Worm (Caenorhabditis elegans) whole organism, L4 larva: ENCODE measurements around the gene lsm-1.

Source experiments
- F10B5.3 ChIP-seq: sonication (generic microtip); optimal IDR thresholded peaks from 2 replicates; lab custom pipeline; 2016; ENCODE audit warnings: mild to moderate bottlenecking, missing genetic modification characterization, missing compliant biosample characterization
- Y5F2A.4 ChIP-seq: fragments of 200-800 bp; sonication (Bioruptor generic); optimal IDR thresholded peaks from 2 replicates; lab custom pipeline; 2018; ENCODE audit warnings: mild to moderate bottlenecking, missing genetic modification characterization, missing compliant biosample characterization
- aha-1 ChIP-seq: fragments of 150-350 bp; peaks from one replicate; lab custom pipeline; 2014; ENCODE audit warnings: missing biosample characterization, missing genetic modification characterization
- ama-1 ChIP-seq: fragments of 150-350 bp; optimal IDR thresholded peaks from 2 replicates; lab custom pipeline; 2014; ENCODE audit warnings: inconsistent platforms, mixed read lengths
- arid-1 ChIP-seq: fragments of 200-800 bp; sonication (Bioruptor generic); conservative IDR thresholded peaks from 2 replicates; pipeline ENCODE4 v1.3.6; 2022; ENCODE audit warnings: missing genetic modification reagents, missing genetic modification characterization, missing compliant biosample characterization
- ceh-32 ChIP-seq: sonication (generic microtip); optimal IDR thresholded peaks from 2 replicates; lab custom pipeline; 2016; ENCODE audit warnings: mild to moderate bottlenecking, missing genetic modification characterization, missing compliant biosample characterization; ENCODE audit not compliant: poor library complexity
- ceh-44 ChIP-seq: fragments of 200-800 bp; sonication (Bioruptor generic); IDR thresholded peaks from 2 replicates; pipeline ENCODE4 v1.3.6; 2022; ENCODE audit warnings: missing genetic modification reagents, missing genetic modification characterization, missing compliant biosample characterization
- ces-1 ChIP-seq: fragments of 150-350 bp; sonication (generic microtip); optimal IDR thresholded peaks from 4 replicates; lab custom pipeline; 2014; ENCODE audit warnings: missing biosample characterization, missing genetic modification reagents, missing genetic modification characterization
- daf-16 ChIP-seq, 3 experiments: sonication (generic microtip); optimal IDR thresholded peaks; 2 replicates each; lab custom pipeline; 2016 to 2017; ENCODE audit warnings: missing genetic modification characterization in 3 of 3, missing genetic modification reagents in 3 of 3, mild to moderate bottlenecking in 2 of 3, missing compliant biosample characterization in 2 of 3, missing biosample characterization in 1 of 3, moderate library complexity in 1 of 3
- dmd-6 ChIP-seq: fragments of 200-800 bp; sonication (Bioruptor generic); IDR thresholded peaks from 2 replicates; pipeline ENCODE4 v1.3.6; 2022; ENCODE audit warnings: missing genetic modification reagents, missing genetic modification characterization, missing compliant biosample characterization
- dpl-1 ChIP-seq: fragments of 150-350 bp; optimal IDR thresholded peaks from 2 replicates; lab custom pipeline; 2014; ENCODE audit warnings: missing biosample characterization, missing genetic modification reagents, missing genetic modification characterization
- dve-1 ChIP-seq: sonication (generic microtip); optimal IDR thresholded peaks from 2 replicates; lab custom pipeline; 2017; ENCODE audit warnings: antibody characterized with exemption, mild to moderate bottlenecking, missing genetic modification characterization, missing compliant biosample characterization; ENCODE audit not compliant: insufficient read depth
- fkh-10 ChIP-seq: fragments of 150-350 bp; optimal IDR thresholded peaks from 2 replicates; lab custom pipeline; 2014; ENCODE audit warnings: missing biosample characterization, missing genetic modification reagents, missing genetic modification characterization
- gei-8 ChIP-seq: fragments of 200-800 bp; sonication (Bioruptor generic); optimal IDR thresholded peaks from 2 replicates; lab custom pipeline; 2018; ENCODE audit warnings: mild to moderate bottlenecking, missing genetic modification characterization, missing compliant biosample characterization
- hif-1 ChIP-seq, 2 experiments: sonication (generic microtip); optimal IDR thresholded peaks; 2 replicates each; lab custom pipeline; 2016 to 2017; ENCODE audit warnings: missing compliant biosample characterization in 2 of 2, missing genetic modification characterization in 2 of 2, missing genetic modification reagents in 2 of 2, missing genotype in 2 of 2, mild to moderate bottlenecking in 1 of 2
- hlh-11 ChIP-seq: fragments of 200-800 bp; sonication (Bioruptor generic); optimal IDR thresholded peaks from 2 replicates; lab custom pipeline; 2018; ENCODE audit warnings: mild to moderate bottlenecking, missing genetic modification characterization, missing compliant biosample characterization
- hlh-30 ChIP-seq: sonication (generic microtip); optimal IDR thresholded peaks from 2 replicates; lab custom pipeline; 2017; ENCODE audit warnings: antibody characterized with exemption, mild to moderate bottlenecking, missing genetic modification characterization, missing compliant biosample characterization; ENCODE audit not compliant: insufficient read depth
- hmg-1.1 ChIP-seq: fragments of 200-800 bp; sonication (Bioruptor generic); IDR thresholded peaks from 2 replicates; pipeline ENCODE4 v1.3.6; 2022; ENCODE audit warnings: missing genetic modification reagents, missing genetic modification characterization, missing compliant biosample characterization
- lim-7 ChIP-seq: fragments of 200-800 bp; sonication (Bioruptor generic); IDR thresholded peaks from 2 replicates; pipeline ENCODE4 v1.3.6; 2022; ENCODE audit warnings: missing genetic modification characterization, missing compliant biosample characterization
- lin-13 ChIP-seq: fragments of 150-350 bp; optimal IDR thresholded peaks from 2 replicates; lab custom pipeline; 2014; ENCODE audit warnings: missing biosample characterization, missing genetic modification reagents, missing genetic modification characterization
- lin-38 ChIP-seq: fragments of 200-800 bp; sonication (Bioruptor generic); IDR thresholded peaks from 2 replicates; pipeline ENCODE4 v1.3.6; 2022; ENCODE audit warnings: missing genetic modification reagents, missing genetic modification characterization, missing compliant biosample characterization
- lsy-2 ChIP-seq, 2 experiments: fragments of 150-350 bp in 1 of 2; sonication (generic microtip) in 1 of 2; optimal IDR thresholded peaks; 2 replicates each; lab custom pipeline; 2014 to 2017; ENCODE audit warnings: missing biosample characterization in 2 of 2, missing genetic modification characterization in 2 of 2
- mdt-29 ChIP-seq: fragments of 200-800 bp; sonication (Bioruptor generic); IDR thresholded peaks from 2 replicates; pipeline ENCODE4 v1.3.6; 2022; ENCODE audit warnings: missing genetic modification reagents, missing genetic modification characterization, missing compliant biosample characterization
- mep-1 ChIP-seq: fragments of 150-350 bp; sonication (generic microtip); optimal IDR thresholded peaks from 3 replicates; lab custom pipeline; 2014; ENCODE audit warnings: missing biosample characterization, missing genetic modification characterization
- mes-2 ChIP-seq: sonication (generic microtip); optimal IDR thresholded peaks from 2 replicates; lab custom pipeline; 2016; ENCODE audit warnings: missing genotype, mild to moderate bottlenecking, missing genetic modification characterization, missing compliant biosample characterization; ENCODE audit not compliant: poor library complexity, severe bottlenecking
- nhr-11 ChIP-seq: fragments of 150-350 bp; optimal IDR thresholded peaks from 2 replicates; lab custom pipeline; 2014; ENCODE audit warnings: missing biosample characterization, missing genetic modification characterization
- nhr-237 ChIP-seq: sonication (generic microtip); optimal IDR thresholded peaks from 2 replicates; lab custom pipeline; 2017; ENCODE audit warnings: missing biosample characterization, missing genetic modification characterization
- nhr-28 ChIP-seq: fragments of 150-350 bp; optimal IDR thresholded peaks from 2 replicates; lab custom pipeline; 2014; ENCODE audit warnings: missing biosample characterization, missing genetic modification characterization
- nhr-6 ChIP-seq: fragments of 150-350 bp; optimal IDR thresholded peaks from 2 replicates; lab custom pipeline; 2014; ENCODE audit warnings: missing biosample characterization, missing genetic modification characterization
- nhr-77 ChIP-seq: fragments of 150-350 bp; optimal IDR thresholded peaks from 2 replicates; lab custom pipeline; 2014; ENCODE audit warnings: missing biosample characterization, missing genetic modification characterization
- pqm-1 ChIP-seq: sonication (generic microtip); optimal IDR thresholded peaks from 2 replicates; lab custom pipeline; 2017; ENCODE audit warnings: missing biosample characterization, missing genetic modification characterization
- rbr-2 ChIP-seq: sonication (generic microtip); optimal IDR thresholded peaks from 2 replicates; lab custom pipeline; 2016; ENCODE audit warnings: missing genotype, missing genetic modification characterization, missing compliant biosample characterization
- saeg-2 ChIP-seq: fragments of 200-800 bp; sonication (Bioruptor generic); IDR thresholded peaks from 2 replicates; pipeline ENCODE4 v1.3.6; 2022; ENCODE audit warnings: missing genetic modification reagents, missing genetic modification characterization, missing compliant biosample characterization
- sdz-12 ChIP-seq: fragments of 200-800 bp; sonication (Bioruptor generic); optimal IDR thresholded peaks from 2 replicates; lab custom pipeline; 2018; ENCODE audit warnings: mild to moderate bottlenecking, missing genetic modification characterization, missing compliant biosample characterization
- snpc-4 ChIP-seq: fragments of 150-350 bp; optimal IDR thresholded peaks from 2 replicates; lab custom pipeline; 2014; ENCODE audit warnings: missing biosample characterization, missing genetic modification characterization
- unc-130 ChIP-seq: sonication (generic microtip); optimal IDR thresholded peaks from 2 replicates; lab custom pipeline; 2016; ENCODE audit warnings: missing genetic modification reagents, missing genetic modification characterization, missing compliant biosample characterization

Gene lsm-1

DNA sequence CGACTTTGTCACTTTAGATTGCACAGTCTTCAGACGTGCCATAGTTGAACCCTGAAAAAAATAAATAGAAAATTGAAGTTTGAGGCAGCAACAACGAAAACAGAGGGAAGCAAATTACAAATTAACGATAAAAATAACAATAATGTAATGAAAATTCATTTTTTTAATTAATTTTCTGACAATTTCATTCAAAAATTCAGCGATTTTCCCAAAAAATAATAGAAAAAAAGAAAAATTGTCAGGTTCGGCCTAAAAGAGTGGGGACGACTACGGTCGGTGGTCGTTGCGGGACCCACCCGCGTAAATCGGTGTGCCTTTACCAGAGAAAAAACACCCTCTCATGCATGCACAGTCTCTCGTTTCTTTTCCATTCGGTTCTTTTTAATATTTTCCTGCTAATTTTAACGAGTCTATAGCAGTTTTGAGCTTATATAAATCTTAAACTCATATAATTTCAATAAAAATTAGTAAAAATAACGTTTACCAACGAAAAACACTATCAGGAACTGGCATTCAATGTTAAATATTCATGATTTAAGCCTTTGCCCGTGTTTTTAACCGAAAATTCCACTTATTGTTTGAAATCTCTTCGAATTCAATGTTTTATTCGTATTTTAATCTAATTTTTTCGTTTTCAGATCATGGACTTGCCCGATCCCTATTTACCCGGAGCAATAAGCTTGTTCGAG is at the start of gene lsm-1, which contains the start of gene rps-9:
Gene lsm-1 (plus strand): TSS at position 639 of the 689 bp plus-strand sequence.
Gene rps-9 (minus strand): TSS at position 51 of the 689 bp plus-strand sequence.
- TF ChIP-seq daf-16 (GFP tag; optimal IDR thresholded peaks at IDR 0.05; lab: Kevin White, UChicago) (no peak), daf-16 (tag; optimal IDR thresholded peaks at IDR 0.05; lab: Kevin White, UChicago) (peak; percentile 32), hif-1 (tag; optimal IDR thresholded peaks at IDR 0.05; lab: Kevin White, UChicago) (peak in 1 of 2 experiments; percentile 64), lin-38 (GFP tag; lab: Robert Waterston, UW) (peak; percentile 70), unc-130 (GFP tag; lab: Kevin White, UChicago) (peak; percentile 45), gei-8 (no peak), arid-1 (GFP tag; lab: Robert Waterston, UW) (0 out of 2 replicates have a peak, but pooled peaks have one; percentile 38), ama-1 (lab: Kevin White, UChicago) (peak; percentile 32), nhr-6 (tag; lab: Kevin White, UChicago) (peak; percentile 23), F10B5.3 (tag; lab: Kevin White, UChicago) (no peak), lsy-2 (tag; optimal IDR thresholded peaks at IDR 0.05; lab: Kevin White, UChicago) (peak; percentile 49 to 98), rbr-2 (tag; lab: Kevin White, UChicago) (peak; percentile 43), mep-1 (tag; lab: Kevin White, UChicago) (peak; percentile 71), nhr-77 (peak; percentile 50), nhr-11 (tag; lab: Kevin White, UChicago) (peak; percentile 45), mes-2 (tag; lab: Kevin White, UChicago) (peak; percentile 84), ces-1 (GFP tag; lab: Kevin White, UChicago) (no peak), nhr-28 (tag; lab: Kevin White, UChicago) (peak; percentile 5), hmg-1.1 (GFP tag; lab: Robert Waterston, UW) (peak; percentile 60; the same call in 1 of the 2 replicates), hlh-11 (peak; percentile 57), mdt-29 (no peak), dpl-1 (peak; percentile 63), lin-13 (peak; percentile 60), ceh-32 (no peak), fkh-10 (GFP tag; lab: Kevin White, UChicago) (peak; percentile 40), snpc-4 (tag; lab: Kevin White, UChicago) (no peak), hlh-30 (tag; lab: Kevin White, UChicago) (peak; percentile 58), aha-1 (tag; lab: Kevin White, UChicago) (peak; percentile 23), dve-1 (tag; lab: Kevin White, UChicago) (peak; percentile 49), dmd-6 (GFP tag; lab: Robert Waterston, UW) (peak; percentile 25; the same call in 1 of the 2 replicates)
- TF ChIP-seq, all 104 proteins: peak for 23

DNA sequence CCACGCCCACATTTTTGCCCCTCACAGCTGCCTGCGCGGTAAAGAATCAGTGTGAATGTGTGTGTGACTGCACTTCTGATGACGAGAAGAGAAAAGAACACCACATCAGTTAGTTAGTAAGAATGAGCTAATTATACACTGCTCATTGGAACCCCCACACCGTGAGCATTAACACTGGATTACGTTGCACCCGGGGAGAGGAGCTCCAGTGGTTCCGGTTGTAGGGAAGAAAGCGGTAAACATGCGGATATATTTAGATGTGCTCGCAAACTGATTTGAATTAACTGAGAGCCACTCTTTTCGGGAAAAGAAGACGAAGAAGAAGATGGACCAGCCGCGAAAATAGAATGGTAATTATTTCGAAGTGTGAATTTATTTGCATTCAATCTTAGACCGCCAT is 40.0 kb upstream of the lsm-1 start:
- no peak for TF ChIP-seq lim-7 (GFP tag; lab: Robert Waterston, UW)
- TF ChIP-seq hmg-1.1 (GFP tag; lab: Robert Waterston, UW): no peak
- TF ChIP-seq ceh-44: no peak
- no peak for TF ChIP-seq pqm-1
- no peak for TF ChIP-seq dpl-1
- TF ChIP-seq mep-1 (tag; lab: Kevin White, UChicago): no peak
- TF ChIP-seq sdz-12 (GFP tag; lab: Kevin White, UChicago): no peak
- no peak for TF ChIP-seq unc-130 (GFP tag; lab: Kevin White, UChicago)
- TF ChIP-seq Y5F2A.4 (GFP tag; lab: Kevin White, UChicago): no peak

DNA sequence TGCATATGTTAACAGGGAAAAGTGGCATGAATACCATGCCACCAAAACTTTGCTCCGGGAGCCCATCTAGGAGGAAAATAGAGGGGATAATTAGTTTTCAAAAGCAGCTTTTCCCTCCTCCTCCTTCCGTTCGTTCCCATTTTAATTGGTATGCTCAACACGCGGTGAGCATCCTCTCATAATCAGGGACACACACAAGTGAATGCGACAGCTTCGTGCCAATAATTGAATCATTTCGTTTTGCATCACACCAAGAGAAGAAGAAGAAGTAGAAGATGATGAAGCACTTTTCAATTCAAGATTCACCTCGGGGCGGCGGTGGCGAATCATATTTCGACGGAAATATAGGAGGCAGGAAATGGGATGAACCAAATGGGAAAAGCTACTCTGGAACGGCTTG is 38.6 kb upstream of the lsm-1 start:
- peak; percentile 64 for TF ChIP-seq aha-1 (tag; lab: Kevin White, UChicago)
- no peak for TF ChIP-seq nhr-237
- TF ChIP-seq saeg-2 (GFP tag; lab: Robert Waterston, UW): no peak
- TF ChIP-seq, all 104 proteins: peak for 1
